Fruit fly (Drosophila melanogaster): ENCODE results near the gene Trpgamma.

The Trpgamma gene

dm6 chr2L:16687863-16688262 is 11.4 kb upstream of the Trpgamma start (continued):
- no peak for TF ChIP-seq lz (GFP tag; optimal IDR thresholded peaks at IDR 0.05)
- peak; percentile 77 for TF ChIP-seq CG3919 (GFP tag; optimal IDR thresholded peaks at IDR 0.05)
- peak; percentile 27 to 67 for TF ChIP-seq salr (GFP tag; optimal IDR thresholded peaks at IDR 0.05)
- peak; percentile 82 for TF ChIP-seq CG15336 (GFP tag; IDR thresholded peaks at IDR 0.05)
- peak; percentile 65 for TF ChIP-seq fd59A (GFP tag; optimal IDR thresholded peaks at IDR 0.05)
- peak; percentile 25; the same call in 1 of the 2 replicates for TF ChIP-seq Gug (GFP tag; IDR thresholded peaks at IDR 0.05)
- TF ChIP-seq Smox (GFP tag; optimal IDR thresholded peaks at IDR 0.05), result no peak
- no peak for TF ChIP-seq vri (GFP tag; optimal IDR thresholded peaks at IDR 0.05)
- TF ChIP-seq achi (GFP tag; optimal IDR thresholded peaks at IDR 0.05), result peak; percentile 78
- peak; percentile 25 for TF ChIP-seq topi (GFP tag; optimal IDR thresholded peaks at IDR 0.05)
- peak; percentile 81 for TF ChIP-seq Lpt (GFP tag; optimal IDR thresholded peaks at IDR 0.05)
- TF ChIP-seq CG8632 (GFP tag; optimal IDR thresholded peaks at IDR 0.05), result peak; percentile 50
- TF ChIP-seq Eip93F (GFP tag; optimal IDR thresholded peaks at IDR 0.05), result no peak
- TF ChIP-seq dac (GFP tag; optimal IDR thresholded peaks at IDR 0.05), result no peak
- TF ChIP-seq CG6276 (GFP tag; optimal IDR thresholded peaks at IDR 0.05), result peak; percentile 41
- TF ChIP-seq pdm3 (GFP tag; optimal IDR thresholded peaks at IDR 0.05), result peak; percentile 72
- no peak for TF ChIP-seq Hr39 (GFP tag; optimal IDR thresholded peaks at IDR 0.05)
- peak; percentile 48 for TF ChIP-seq CG10669 (GFP tag; optimal IDR thresholded peaks at IDR 0.05)
- no peak for TF ChIP-seq Hr38 (GFP tag; optimal IDR thresholded peaks at IDR 0.05)
- TF ChIP-seq Sox102F (GFP tag; optimal IDR thresholded peaks at IDR 0.05), result no peak
- TF ChIP-seq dsx (GFP tag; optimal IDR thresholded peaks at IDR 0.05; ENCODE audit: poor library complexity, severe bottlenecking), result peak; percentile 45
- peak; percentile 69 for TF ChIP-seq CG3032 (tag; optimal IDR thresholded peaks at IDR 0.05)
- TF ChIP-seq ss (GFP tag; optimal IDR thresholded peaks at IDR 0.05), result peak; percentile 79 to 81
- TF ChIP-seq Met (GFP tag; optimal IDR thresholded peaks at IDR 0.05), result no peak
- no peak for TF ChIP-seq CG31627 (GFP tag; optimal IDR thresholded peaks at IDR 0.05)

- TF ChIP-seq Met (GFP tag; optimal IDR thresholded peaks at IDR 0.05) (peak; percentile 33), CG16779 (tag; optimal IDR thresholded peaks at IDR 0.05) (peak; percentile 78), CG6854 (GFP tag; optimal IDR thresholded peaks at IDR 0.05) (peak; percentile 82), Ets21C (GFP tag; optimal IDR thresholded peaks at IDR 0.05) (no peak), CG32006 (GFP tag; optimal IDR thresholded peaks at IDR 0.05) (peak; percentile 62), CG1621 (tag; optimal IDR thresholded peaks at IDR 0.05) (peak; percentile 70), acj6 (GFP tag; optimal IDR thresholded peaks at IDR 0.05) (peak; percentile 17), CG11902 (GFP tag; optimal IDR thresholded peaks at IDR 0.05) (no peak), CG9139 (GFP tag; optimal IDR thresholded peaks at IDR 0.05) (peak; percentile 84), CG6163 (GFP tag; IDR thresholded peaks at IDR 0.05) (peak; percentile 80), CG10669 (GFP tag; optimal IDR thresholded peaks at IDR 0.05) (peak; percentile 57), CG4318 (GFP tag; optimal IDR thresholded peaks at IDR 0.05) (no peak), Sox15 (GFP tag; optimal IDR thresholded peaks at IDR 0.05) (no peak), CG3919 (GFP tag; optimal IDR thresholded peaks at IDR 0.05) (peak; percentile 62), fd59A (GFP tag; optimal IDR thresholded peaks at IDR 0.05) (peak; percentile 37), CG11762 (GFP tag; optimal IDR thresholded peaks at IDR 0.05; ENCODE audit: insufficient read depth) (no peak), topi (GFP tag; optimal IDR thresholded peaks at IDR 0.05) (peak; percentile 29), svp (GFP tag) (peak; percentile 64), CG10631 (GFP tag; optimal IDR thresholded peaks at IDR 0.05) (peak; percentile 38), esn (GFP tag; optimal IDR thresholded peaks at IDR 0.05) (peak; percentile 18), spab (GFP tag; optimal IDR thresholded peaks at IDR 0.05) (peak; percentile 60), salr (GFP tag; optimal IDR thresholded peaks at IDR 0.05) (peak; percentile 29 to 44), CG6792 (GFP tag; optimal IDR thresholded peaks at IDR 0.05) (peak; percentile 26), Sox14 (GFP tag; optimal IDR thresholded peaks at IDR 0.05) (peak; percentile 53), CG8319 (GFP tag; optimal IDR thresholded peaks at IDR 0.05) (peak; percentile 28), Hr39 (GFP tag; optimal IDR thresholded peaks at IDR 0.05) (peak; percentile 18), Smox (GFP tag; optimal IDR thresholded peaks at IDR 0.05) (peak; percentile 27), Gug (GFP tag; IDR thresholded peaks at IDR 0.05) (peak; percentile 41; the same call in 1 of the 2 replicates), dsx (GFP tag; optimal IDR thresholded peaks at IDR 0.05; ENCODE audit: poor library complexity, severe bottlenecking) (peak; percentile 72), CG34406 (GFP tag; optimal IDR thresholded peaks at IDR 0.05) (no peak), Ets96B (tag; optimal IDR thresholded peaks at IDR 0.05) (peak; percentile 55), OdsH (GFP tag; optimal IDR thresholded peaks at IDR 0.05) (peak; percentile 17), CG8119 (GFP tag; IDR thresholded peaks at IDR 0.05) (peak; percentile 82), vri (GFP tag; optimal IDR thresholded peaks at IDR 0.05) (peak; percentile 51), CG15336 (GFP tag; IDR thresholded peaks at IDR 0.05) (peak; percentile 79)
Measured at dm6 chr2L:16686412-16687043, 10.0 kb upstream of the Trpgamma start.

All from whole organism, prepupa.